Fruit fly (Drosophila melanogaster) whole organism, adult: Measurements from ENCODE around the gene tup.

Experiments
- CG11617 ChIP-seq: fragments of 200-800 bp; sonication (Bioruptor generic); optimal IDR thresholded peaks from 2 replicates; lab custom pipeline; 2017; ENCODE audit warnings: mild to moderate bottlenecking, missing biosample characterization, missing genetic modification reagents, missing genetic modification characterization
- CG12768 ChIP-seq: fragments of 200-800 bp; sonication (Bioruptor generic); optimal IDR thresholded peaks from 2 replicates; lab custom pipeline; 2017; ENCODE audit warnings: missing biosample characterization, missing genetic modification characterization, mild to moderate bottlenecking, moderate library complexity, missing genetic modification reagents
- CG14711 ChIP-seq: fragments of 200-800 bp; sonication (Bioruptor generic); optimal IDR thresholded peaks from 2 replicates; lab custom pipeline; 2018; ENCODE audit warnings: missing biosample characterization, mild to moderate bottlenecking, missing genetic modification characterization, moderate library complexity
- CG1620 ChIP-seq: fragments of 200-800 bp; sonication (Bioruptor generic); optimal IDR thresholded peaks from 2 replicates; lab custom pipeline; 2016; ENCODE audit warnings: missing biosample characterization, missing genetic modification characterization
- CG33017 ChIP-seq: fragments of 200-800 bp; sonication (Bioruptor generic); optimal IDR thresholded peaks from 2 replicates; lab custom pipeline; 2018; ENCODE audit warnings: missing biosample characterization, mild to moderate bottlenecking, missing genetic modification characterization, moderate library complexity
- CG5204 ChIP-seq: fragments of 200-800 bp; sonication (Bioruptor generic); optimal IDR thresholded peaks from 2 replicates; lab custom pipeline; 2016; ENCODE audit warnings: missing biosample characterization, missing genetic modification characterization
- CG7045 ChIP-seq: fragments of 200-800 bp; sonication (Bioruptor generic); optimal IDR thresholded peaks from 2 replicates; lab custom pipeline; 2017; ENCODE audit warnings: missing biosample characterization, mild to moderate bottlenecking, missing genetic modification characterization
- CG7101 ChIP-seq: fragments of 200-800 bp; sonication (Bioruptor generic); optimal IDR thresholded peaks from 2 replicates; lab custom pipeline; 2018; ENCODE audit warnings: missing biosample characterization, mild to moderate bottlenecking, missing genetic modification characterization, moderate library complexity
- Clk ChIP-seq: fragments of 200-800 bp; sonication (Bioruptor generic); optimal IDR thresholded peaks from 2 replicates; lab custom pipeline; 2017; ENCODE audit warnings: missing biosample characterization, missing genetic modification characterization
- Crg-1 ChIP-seq: fragments of 200-800 bp; sonication (Bioruptor generic); optimal IDR thresholded peaks from 2 replicates; lab custom pipeline; 2016; ENCODE audit warnings: missing biosample characterization, missing genetic modification characterization
- Hr96 ChIP-seq: fragments of 200-800 bp; sonication (Bioruptor generic); optimal IDR thresholded peaks from 2 replicates; lab custom pipeline; 2016; ENCODE audit warnings: missing biosample characterization, missing genetic modification characterization
- Mnt ChIP-seq: fragments of 200-800 bp; sonication (Bioruptor generic); optimal IDR thresholded peaks from 2 replicates; lab custom pipeline; 2016; ENCODE audit warnings: missing biosample characterization, mild to moderate bottlenecking, missing genetic modification characterization
- bab1 ChIP-seq: fragments of 200-800 bp; sonication (Bioruptor generic); optimal IDR thresholded peaks from 3 replicates; lab custom pipeline; 2019; ENCODE audit warnings: missing biosample characterization, mild to moderate bottlenecking, missing genetic modification characterization, moderate library complexity
- cic ChIP-seq: fragments of 200-800 bp; sonication (Bioruptor generic); optimal IDR thresholded peaks from 2 replicates; lab custom pipeline; 2017; ENCODE audit warnings: missing biosample characterization, mild to moderate bottlenecking, missing genetic modification characterization, moderate library complexity
- cnc ChIP-seq, 2 experiments: fragments of >200 bp; optimal IDR thresholded peaks; 2 replicates each; lab custom pipeline; 2017
- kay ChIP-seq: fragments of 200-800 bp; sonication (Bioruptor generic); peaks from one replicate; lab custom pipeline; 2016; ENCODE audit warnings: missing biosample characterization, missing genetic modification characterization, borderline replicate concordance
- pad ChIP-seq: fragments of 200-800 bp; sonication (Bioruptor generic); optimal IDR thresholded peaks from 3 replicates; lab custom pipeline; 2017; ENCODE audit warnings: missing biosample characterization, missing genetic modification characterization, mild to moderate bottlenecking, moderate library complexity, missing genetic modification reagents
- tj ChIP-seq: fragments of 200-800 bp; sonication (Bioruptor generic); optimal IDR thresholded peaks from 3 replicates; lab custom pipeline; 2017; ENCODE audit warnings: missing biosample characterization, mild to moderate bottlenecking, missing genetic modification characterization, moderate library complexity
- toe ChIP-seq: fragments of 200-800 bp; sonication (Bioruptor generic); optimal IDR thresholded peaks from 2 replicates; lab custom pipeline; 2016; ENCODE audit warnings: missing biosample characterization, missing genetic modification characterization

The tup gene

DNA sequence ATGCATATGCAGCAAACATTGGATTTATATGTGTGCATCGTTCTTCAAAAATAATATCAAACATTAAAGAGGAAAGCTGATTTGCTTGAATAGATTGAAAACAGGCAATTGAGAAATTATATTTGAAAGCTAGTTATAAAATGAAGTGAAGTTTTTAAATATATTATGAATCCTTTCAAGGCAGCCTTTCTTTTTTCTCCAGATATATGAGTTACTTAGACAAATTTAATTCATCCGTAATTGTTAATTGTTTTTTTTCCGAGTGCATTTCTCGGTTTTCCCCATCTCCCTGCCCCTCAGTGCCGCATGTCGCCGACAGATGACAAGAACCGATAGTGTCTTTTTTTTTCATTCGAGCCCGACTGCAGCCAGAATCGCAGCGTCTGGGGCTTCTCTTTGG lies 9.2 kb downstream of the tup start:
- TF ChIP-seq tj (GFP tag; lab: Kevin White, UChicago), result no peak
- no peak for TF ChIP-seq CG7045 (GFP tag; lab: Kevin White, UChicago)
- no peak for TF ChIP-seq kay (GFP tag; lab: Kevin White, UChicago)
- no peak for TF ChIP-seq Hr96 (GFP tag; lab: Kevin White, UChicago)
- TF ChIP-seq CG33017, result no peak
- TF ChIP-seq Clk, result no peak
- TF ChIP-seq CG7101, result no peak
- no peak for TF ChIP-seq bab1 (GFP tag; lab: Kevin White, UChicago)
- no peak for TF ChIP-seq toe (GFP tag; lab: Kevin White, UChicago)
- TF ChIP-seq CG1620 (GFP tag; lab: Kevin White, UChicago), result no peak

dm6 chr2L:18867815-18868214 lies 13.2 kb downstream of the tup start:
- TF ChIP-seq bab1 (GFP tag; lab: Kevin White, UChicago) (no peak), CG11617 (GFP tag; lab: Kevin White, UChicago) (no peak), CG14711 (tag; lab: Kevin White, UChicago) (no peak), cic (GFP tag; lab: Kevin White, UChicago) (no peak), CG12768 (no peak), CG7101 (no peak), tj (GFP tag; lab: Kevin White, UChicago) (no peak), toe (GFP tag; lab: Kevin White, UChicago) (no peak)

DNA sequence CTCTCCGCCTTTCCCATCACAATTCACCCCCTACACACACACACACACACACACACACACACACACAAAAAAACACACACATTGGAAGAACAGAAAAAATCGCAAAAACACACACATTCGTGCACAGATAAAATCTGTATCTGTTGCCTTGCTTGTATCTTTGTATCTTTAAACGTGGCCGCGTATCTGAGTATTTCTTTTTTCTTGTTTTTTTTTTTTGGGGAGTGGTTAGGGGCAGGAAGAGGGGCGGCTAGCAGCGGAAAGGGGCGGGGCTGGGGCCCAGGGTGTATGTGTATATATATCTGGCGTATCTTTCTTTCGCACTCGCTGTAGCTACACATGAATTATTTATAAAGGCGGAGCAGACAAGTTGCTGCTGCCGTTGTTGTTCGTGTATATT lies 14.5 kb downstream of the tup start:
- no peak for TF ChIP-seq pad (GFP tag; lab: Kevin White, UChicago)
- TF ChIP-seq cic (GFP tag; lab: Kevin White, UChicago), result no peak
- TF ChIP-seq CG14711 (tag; lab: Kevin White, UChicago), result no peak
- TF ChIP-seq Mnt (GFP tag; lab: Kevin White, UChicago), result no peak
- no peak for TF ChIP-seq CG11617 (GFP tag; lab: Kevin White, UChicago)
- TF ChIP-seq CG7045 (GFP tag; lab: Kevin White, UChicago), result no peak
- no peak for TF ChIP-seq cnc (optimal IDR thresholded peaks at IDR 0.05; lab: Kevin White, UChicago)
- no peak for TF ChIP-seq tj (GFP tag; lab: Kevin White, UChicago)
- TF ChIP-seq Crg-1 (GFP tag; lab: Kevin White, UChicago), result no peak
- no peak for TF ChIP-seq toe (GFP tag; lab: Kevin White, UChicago)
- no peak for TF ChIP-seq bab1 (GFP tag; lab: Kevin White, UChicago)
- no peak for TF ChIP-seq CG33017
- no peak for TF ChIP-seq kay (GFP tag; lab: Kevin White, UChicago)
- no peak for TF ChIP-seq CG12768

DNA sequence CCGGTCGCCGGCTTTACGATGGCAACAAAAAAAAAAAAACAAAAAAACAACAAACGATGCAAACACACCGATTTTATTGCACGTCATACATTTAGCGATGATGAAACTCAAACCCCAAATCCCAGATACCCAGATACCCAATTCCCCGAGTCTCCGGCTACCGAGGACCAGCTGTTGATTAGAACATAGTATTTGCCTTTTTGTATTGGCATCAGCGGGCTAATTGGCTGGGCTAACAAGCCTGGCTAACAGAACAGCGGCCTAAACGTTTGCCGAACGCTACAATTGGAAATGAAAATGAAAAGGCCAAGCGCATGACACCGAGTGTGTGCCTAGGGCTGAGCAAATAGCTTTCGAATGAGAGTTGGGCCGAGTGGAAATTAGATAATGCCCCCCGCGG lies 16.1 kb downstream of the tup start:
- TF ChIP-seq CG5204 (GFP tag; lab: Kevin White, UChicago), result no peak
- peak; percentile 57 for TF ChIP-seq kay (GFP tag; lab: Kevin White, UChicago)

DNA sequence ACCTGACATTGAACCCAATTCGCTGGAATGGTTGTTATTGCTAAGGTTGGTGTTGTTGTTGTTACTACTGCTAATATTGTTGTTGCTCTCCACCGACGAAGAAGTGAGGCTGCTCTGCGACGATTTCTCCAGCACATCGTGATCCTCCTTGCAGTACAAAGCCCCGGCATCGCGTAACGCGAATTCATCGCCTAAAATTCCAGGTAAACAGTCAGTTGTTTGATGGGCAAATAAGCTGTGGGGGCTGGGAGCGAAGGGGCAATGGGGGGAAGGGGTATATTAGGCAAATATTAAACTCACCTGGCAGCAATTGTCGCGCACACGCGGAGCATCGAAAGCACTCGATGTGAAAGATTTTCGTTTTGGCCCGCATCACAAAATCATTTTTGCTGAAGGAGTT lies 17.0 kb downstream of the tup start:
- TF ChIP-seq Hr96 (GFP tag; lab: Kevin White, UChicago), result no peak
- no peak for TF ChIP-seq bab1 (GFP tag; lab: Kevin White, UChicago)
- no peak for TF ChIP-seq Crg-1 (GFP tag; lab: Kevin White, UChicago)
- no peak for TF ChIP-seq Mnt (GFP tag; lab: Kevin White, UChicago)
- no peak for TF ChIP-seq CG33017
- TF ChIP-seq CG12768, result no peak
- TF ChIP-seq cnc (optimal IDR thresholded peaks at IDR 0.05; lab: Kevin White, UChicago), result no peak
- no peak for TF ChIP-seq CG11617 (GFP tag; lab: Kevin White, UChicago)
- TF ChIP-seq tj (GFP tag; lab: Kevin White, UChicago), result no peak
- TF ChIP-seq CG7101, result no peak
- TF ChIP-seq CG7045 (GFP tag; lab: Kevin White, UChicago), result no peak
- no peak for TF ChIP-seq cic (GFP tag; lab: Kevin White, UChicago)
- no peak for TF ChIP-seq kay (GFP tag; lab: Kevin White, UChicago)
- no peak for TF ChIP-seq pad (GFP tag; lab: Kevin White, UChicago)
- TF ChIP-seq toe (GFP tag; lab: Kevin White, UChicago), result no peak
- no peak for TF ChIP-seq Clk
- TF ChIP-seq CG1620 (GFP tag; lab: Kevin White, UChicago), result no peak

DNA sequence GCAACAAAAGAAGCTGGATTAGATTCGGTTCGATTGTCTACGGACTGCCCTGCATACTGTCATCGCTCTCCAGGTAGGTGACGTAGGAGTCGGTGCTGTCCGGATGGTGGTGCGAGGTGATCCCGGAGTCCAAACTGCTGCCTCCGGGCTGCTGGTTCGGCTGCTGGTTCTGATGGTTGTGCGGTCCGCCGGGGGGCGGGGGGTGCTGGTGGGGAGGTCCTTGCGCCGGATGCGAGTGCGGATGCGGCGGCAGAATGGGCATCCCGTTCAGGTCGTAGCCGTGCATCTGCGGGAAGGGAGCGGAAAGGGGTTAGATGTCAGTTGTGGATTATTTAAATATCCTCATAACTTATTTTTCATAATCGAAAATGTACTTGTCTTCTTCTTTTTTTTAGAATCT lies 20.1 kb downstream of the tup start:
- no peak for TF ChIP-seq CG11617 (GFP tag; lab: Kevin White, UChicago)
- no peak for TF ChIP-seq cic (GFP tag; lab: Kevin White, UChicago)

dm6 chr2L:18858661-18859532 lies 22.2 kb downstream of the tup start, which contains the start of the genes CG10602 and mRpL13:
CG10602 (minus strand) TSS chr2L:18859248.
mRpL13 (minus strand) TSS chr2L:18859248.
- peak; percentile 31 for TF ChIP-seq bab1 (GFP tag; lab: Kevin White, UChicago)
- TF ChIP-seq toe (GFP tag; lab: Kevin White, UChicago), result no peak
- peak; percentile 10 for TF ChIP-seq CG1620 (GFP tag; lab: Kevin White, UChicago)
- peak; percentile 7 for TF ChIP-seq Mnt (GFP tag; lab: Kevin White, UChicago)
- peak; percentile 79 for TF ChIP-seq kay (GFP tag; lab: Kevin White, UChicago)
- no peak for TF ChIP-seq cnc (optimal IDR thresholded peaks at IDR 0.05; lab: Kevin White, UChicago)
- no peak for TF ChIP-seq CG7045 (GFP tag; lab: Kevin White, UChicago)
